Fruit fly (Drosophila melanogaster) whole organism, embryonic: ENCODE measurements around the gene dpr3.

Experiments used
- Aef1 ChIP-seq: fragments of 200-800 bp; sonication (Bioruptor generic); IDR thresholded peaks from 3 replicates; pipeline ENCODE4 v1.3.6; 2022; ENCODE audit warnings: missing biosample characterization, missing genetic modification characterization
- Atf-2 ChIP-seq: fragments of 200-800 bp; sonication (Bioruptor generic); optimal IDR thresholded peaks from 2 replicates; lab custom pipeline; 2016; ENCODE audit warnings: missing biosample characterization, missing genetic modification characterization
- B-H2 ChIP-seq: fragments of 200-800 bp; sonication (Bioruptor generic); optimal IDR thresholded peaks from 2 replicates; lab custom pipeline; 2018; ENCODE audit warnings: missing biosample characterization, mild to moderate bottlenecking, missing genetic modification characterization
- CG11695 ChIP-seq: fragments of 200-800 bp; sonication (Bioruptor generic); IDR thresholded peaks from 3 replicates; pipeline ENCODE4 v1.3.6; 2022; ENCODE audit warnings: missing biosample characterization, missing genetic modification characterization
- CG1233 ChIP-seq: fragments of 200-800 bp; sonication (Bioruptor generic); optimal IDR thresholded peaks from 4 replicates; lab custom pipeline; 2018; ENCODE audit warnings: missing biosample characterization, mild to moderate bottlenecking, missing genetic modification characterization
- CG12744 ChIP-seq: fragments of 200-800 bp; sonication (Bioruptor generic); optimal IDR thresholded peaks from 2 replicates; lab custom pipeline; 2016; ENCODE audit warnings: missing biosample characterization, missing genetic modification characterization
- CG17361 ChIP-seq: fragments of 200-800 bp; sonication (Bioruptor generic); IDR thresholded peaks from 3 replicates; pipeline ENCODE4 v1.3.6; 2022; ENCODE audit warnings: missing biosample characterization, missing genetic modification characterization
- CG18599 ChIP-seq: fragments of 200-800 bp; sonication (Bioruptor generic); optimal IDR thresholded peaks from 3 replicates; lab custom pipeline; 2017; ENCODE audit warnings: missing biosample characterization, missing genetic modification characterization, mild to moderate bottlenecking, moderate library complexity, missing genetic modification reagents
- CG18619 ChIP-seq: fragments of 200-800 bp; sonication (Bioruptor generic); optimal IDR thresholded peaks from 3 replicates; lab custom pipeline; 2017; ENCODE audit warnings: missing biosample characterization, mild to moderate bottlenecking, missing genetic modification characterization
- CG2889 ChIP-seq: fragments of 200-800 bp; sonication (Bioruptor generic); IDR thresholded peaks from 3 replicates; pipeline ENCODE4 v1.3.6; 2022; ENCODE audit warnings: missing biosample characterization, missing genetic modification characterization
- CG30403 ChIP-seq: fragments of 200-800 bp; sonication (Bioruptor generic); optimal IDR thresholded peaks from 3 replicates; lab custom pipeline; 2016; ENCODE audit warnings: missing biosample characterization, missing genetic modification characterization
- CG3163 ChIP-seq: fragments of 200-800 bp; sonication (Bioruptor generic); optimal IDR thresholded peaks from 3 replicates; lab custom pipeline; 2016; ENCODE audit warnings: missing biosample characterization, missing genetic modification characterization
- CG34376 ChIP-seq: fragments of 200-800 bp; sonication (Bioruptor generic); optimal IDR thresholded peaks from 2 replicates; lab custom pipeline; 2018; ENCODE audit warnings: missing biosample characterization, mild to moderate bottlenecking, missing genetic modification characterization
- CG4282 ChIP-seq: fragments of 200-800 bp; sonication (Bioruptor generic); optimal IDR thresholded peaks from 2 replicates; lab custom pipeline; 2016; ENCODE audit warnings: missing biosample characterization, missing genetic modification characterization
- CG6683 ChIP-seq: fragments of 200-800 bp; sonication (Bioruptor generic); optimal IDR thresholded peaks from 2 replicates; lab custom pipeline; 2017; ENCODE audit warnings: missing biosample characterization, mild to moderate bottlenecking, missing genetic modification characterization, missing genetic modification reagents
- CG6765 ChIP-seq: fragments of 200-800 bp; sonication (Bioruptor generic); optimal IDR thresholded peaks from 3 replicates; lab custom pipeline; 2017; ENCODE audit warnings: missing biosample characterization, mild to moderate bottlenecking, missing genetic modification characterization
- CG9215 ChIP-seq: fragments of 200-800 bp; sonication (Bioruptor generic); IDR thresholded peaks from 2 replicates; pipeline ENCODE4 v1.3.6; 2022; ENCODE audit warnings: missing biosample characterization, missing genetic modification characterization
- CTCF ChIP-seq: fragments of 200-800 bp; sonication (Bioruptor generic); optimal IDR thresholded peaks from 2 replicates; lab custom pipeline; 2017; ENCODE audit warnings: missing biosample characterization, mild to moderate bottlenecking, missing genetic modification characterization, moderate library complexity
- Dip3 ChIP-seq: fragments of 200-800 bp; sonication (Bioruptor generic); optimal IDR thresholded peaks from 3 replicates; lab custom pipeline; 2016; ENCODE audit warnings: missing biosample characterization, missing genetic modification characterization
- HLHmδ ChIP-seq: fragments of 200-800 bp; sonication (Bioruptor generic); optimal IDR thresholded peaks from 2 replicates; lab custom pipeline; 2018; ENCODE audit warnings: missing biosample characterization, mild to moderate bottlenecking, missing genetic modification characterization, moderate library complexity
- Lim3 ChIP-seq: fragments of 200-800 bp; sonication (Bioruptor generic); IDR thresholded peaks from 2 replicates; pipeline ENCODE4 v1.3.6; 2022; ENCODE audit warnings: missing biosample characterization, missing genetic modification characterization
- Mrtf ChIP-seq: fragments of 200-800 bp; sonication (Bioruptor generic); IDR thresholded peaks from 3 replicates; pipeline ENCODE4 v1.3.6; 2022; ENCODE audit warnings: missing biosample characterization, missing genetic modification characterization
- NC2α ChIP-seq: fragments of 200-800 bp; sonication (Bioruptor generic); optimal IDR thresholded peaks from 2 replicates; lab custom pipeline; 2016; ENCODE audit warnings: missing biosample characterization, missing genetic modification characterization
- NK7.1 ChIP-seq: fragments of 200-800 bp; sonication (Bioruptor generic); optimal IDR thresholded peaks from 3 replicates; lab custom pipeline; 2016; ENCODE audit warnings: missing biosample characterization, missing genetic modification characterization
- Nf-YC ChIP-seq: fragments of 200-800 bp; optimal IDR thresholded peaks from 3 replicates; lab custom pipeline; 2019; ENCODE audit warnings: missing biosample characterization, mild to moderate bottlenecking, missing genetic modification characterization, moderate library complexity
- Oli ChIP-seq: fragments of 200-800 bp; sonication (Bioruptor generic); optimal IDR thresholded peaks from 2 replicates; lab custom pipeline; 2018; ENCODE audit warnings: missing biosample characterization, mild to moderate bottlenecking, missing genetic modification characterization, moderate library complexity
- Ravus ChIP-seq: fragments of 200-800 bp; sonication (Bioruptor generic); IDR thresholded peaks from 2 replicates; pipeline ENCODE4 v1.3.6; 2022; ENCODE audit warnings: missing biosample characterization, missing genetic modification characterization
- Tbp ChIP-seq: fragments of >200 bp; optimal IDR thresholded peaks from 2 replicates; lab custom pipeline; 2018; ENCODE audit warnings: missing biosample characterization, missing genetic modification characterization
- az2 ChIP-seq: fragments of 200-800 bp; sonication (Bioruptor generic); optimal IDR thresholded peaks from 3 replicates; lab custom pipeline; 2016; ENCODE audit warnings: missing biosample characterization, missing genetic modification characterization
- bcd ChIP-seq: fragments of 200-800 bp; sonication (Bioruptor generic); optimal IDR thresholded peaks from 2 replicates; lab custom pipeline; 2017; ENCODE audit warnings: missing biosample characterization, mild to moderate bottlenecking, missing genetic modification characterization
- bsh ChIP-seq, 2 experiments: fragments of 200-800 bp; sonication (Bioruptor generic); optimal IDR thresholded peaks; 2 replicates each; lab custom pipeline; 2017 to 2018; ENCODE audit warnings: mild to moderate bottlenecking in 2 of 2, missing biosample characterization in 2 of 2, missing genetic modification characterization in 2 of 2, moderate library complexity in 1 of 2
- btn ChIP-seq: fragments of 200-800 bp; sonication (Bioruptor generic); optimal IDR thresholded peaks from 2 replicates; lab custom pipeline; 2016; ENCODE audit warnings: missing biosample characterization, missing genetic modification characterization
- caup ChIP-seq: fragments of 200-800 bp; sonication (Bioruptor generic); optimal IDR thresholded peaks from 3 replicates; lab custom pipeline; 2017; ENCODE audit warnings: missing biosample characterization, mild to moderate bottlenecking, missing genetic modification characterization, moderate library complexity; ENCODE audit not compliant: severe bottlenecking
- chinmo ChIP-seq: fragments of 200-800 bp; sonication (Bioruptor generic); IDR thresholded peaks from 4 replicates; pipeline ENCODE4 v1.3.6; 2022; ENCODE audit warnings: missing biosample characterization, missing genetic modification characterization; ENCODE audit not compliant: partially characterized antibody
- crp ChIP-seq, 2 experiments: fragments of 200-800 bp; sonication (Bioruptor generic); optimal IDR thresholded peaks; 2 replicates in 1 of 2; 3 replicates in 1 of 2; lab custom pipeline; 2017; ENCODE audit warnings: missing biosample characterization in 2 of 2, missing genetic modification characterization in 2 of 2, mild to moderate bottlenecking in 1 of 2, moderate library complexity in 1 of 2
- disco-r ChIP-seq: fragments of 200-800 bp; sonication (Bioruptor generic); optimal IDR thresholded peaks from 2 replicates; lab custom pipeline; 2016; ENCODE audit warnings: missing biosample characterization, missing genetic modification characterization
- dmrt99B ChIP-seq: fragments of 200-800 bp; sonication (Bioruptor generic); optimal IDR thresholded peaks from 2 replicates; lab custom pipeline; 2018; ENCODE audit warnings: missing biosample characterization, mild to moderate bottlenecking, missing genetic modification characterization, moderate library complexity
- en ChIP-seq: fragments of 200-800 bp; sonication (Bioruptor generic); optimal IDR thresholded peaks from 2 replicates; lab custom pipeline; 2016; ENCODE audit warnings: missing biosample characterization, missing genetic modification characterization
- grn ChIP-seq: fragments of 200-800 bp; sonication (Bioruptor generic); optimal IDR thresholded peaks from 3 replicates; lab custom pipeline; 2017; ENCODE audit warnings: missing biosample characterization, missing genetic modification characterization
- hb ChIP-seq: fragments of 200-800 bp; sonication (Bioruptor generic); IDR thresholded peaks from 3 replicates; pipeline ENCODE4 v1.3.6; 2022; ENCODE audit warnings: missing biosample characterization, missing genetic modification characterization; ENCODE audit not compliant: partially characterized antibody
- scrt ChIP-seq: fragments of 200-800 bp; sonication (Bioruptor generic); optimal IDR thresholded peaks from 2 replicates; lab custom pipeline; 2018; ENCODE audit warnings: missing biosample characterization, mild to moderate bottlenecking, missing genetic modification characterization, moderate library complexity
- seq ChIP-seq: fragments of 200-800 bp; sonication (Bioruptor generic); IDR thresholded peaks from 2 replicates; pipeline ENCODE4 v1.3.6; 2022; ENCODE audit warnings: missing biosample characterization, missing genetic modification characterization
- shn ChIP-seq: fragments of 200-800 bp; sonication (Bioruptor generic); optimal IDR thresholded peaks from 3 replicates; lab custom pipeline; 2016; ENCODE audit warnings: missing biosample characterization, missing genetic modification characterization
- so ChIP-seq: fragments of 200-800 bp; sonication (Bioruptor generic); IDR thresholded peaks from 3 replicates; pipeline ENCODE4 v1.3.6; 2022; ENCODE audit warnings: missing biosample characterization, missing genetic modification characterization
- sr ChIP-seq: fragments of 200-800 bp; sonication (Bioruptor generic); IDR thresholded peaks from 3 replicates; pipeline ENCODE4 v1.3.6; 2022; ENCODE audit warnings: missing biosample characterization, missing genetic modification characterization
- tx ChIP-seq: fragments of 200-800 bp; sonication (Bioruptor generic); optimal IDR thresholded peaks from 2 replicates; lab custom pipeline; 2016; ENCODE audit warnings: missing biosample characterization, missing genetic modification characterization
- unc-4 ChIP-seq: fragments of 200-800 bp; sonication (Bioruptor generic); IDR thresholded peaks from 2 replicates; pipeline ENCODE4 v1.3.6; 2022; ENCODE audit warnings: missing biosample characterization, missing genetic modification characterization; ENCODE audit not compliant: partially characterized antibody
- z ChIP-seq: fragments of 200-800 bp; sonication (Bioruptor generic); IDR thresholded peaks from 3 replicates; pipeline ENCODE4 v1.3.6; 2022; ENCODE audit warnings: missing biosample characterization, missing genetic modification characterization
- zen2 ChIP-seq: fragments of 200-800 bp; sonication (Bioruptor generic); IDR thresholded peaks from 3 replicates; pipeline ENCODE4 v1.3.6; 2022; ENCODE audit warnings: missing biosample characterization, missing genetic modification characterization; ENCODE audit not compliant: partially characterized antibody

The dpr3 gene

DNA sequence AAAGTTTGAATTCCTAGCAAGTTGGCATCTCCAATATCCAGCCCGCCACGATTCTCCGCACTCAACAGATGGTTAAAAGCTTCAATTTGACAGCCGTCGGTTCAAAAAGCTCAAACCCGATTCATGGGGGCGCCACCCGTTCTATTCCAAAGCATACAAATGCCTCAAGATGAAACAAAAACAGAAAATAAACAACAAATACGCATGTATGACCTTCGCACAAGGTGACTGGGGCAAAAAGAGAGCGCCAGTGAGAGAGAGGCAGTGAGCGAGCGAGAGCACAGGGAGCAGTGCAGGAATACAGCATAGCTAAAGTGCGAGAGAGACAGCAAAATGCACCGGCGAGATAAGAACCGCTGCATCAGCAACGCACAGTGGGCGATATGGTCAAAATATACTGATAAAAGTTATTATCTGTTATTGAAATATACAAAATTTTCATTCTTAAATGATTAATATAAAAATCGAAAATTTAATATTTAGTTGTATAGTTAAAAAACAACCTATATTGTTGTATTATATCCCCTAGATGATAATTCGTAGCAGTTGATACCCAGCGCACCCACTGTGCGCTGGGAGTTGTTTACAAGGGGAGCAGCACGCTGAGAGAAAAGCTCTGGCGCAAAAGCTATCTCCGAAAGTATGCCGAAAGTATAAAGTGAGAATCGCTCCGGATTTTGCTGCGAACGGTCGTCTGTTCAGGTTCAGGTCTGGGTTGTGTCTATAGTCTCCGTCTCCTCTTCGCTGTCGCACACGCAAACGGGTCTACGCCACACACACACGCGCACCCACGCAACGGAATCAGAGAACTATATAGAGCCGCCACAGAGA, 20.7 kb upstream of the dpr3 start, which contains the start of gene Glyp (continued):
- TF ChIP-seq CG18619 (GFP tag; lab: Kevin White, UChicago) (peak; percentile 98), CG30403 (peak; percentile 98), CG11695 (GFP tag; lab: Robert Waterston, UW) (peak; percentile 97), Lim3 (GFP tag; lab: Robert Waterston, UW) (peak; percentile 82), bsh (GFP tag; optimal IDR thresholded peaks at IDR 0.05; lab: Kevin White, UChicago) (peak; percentile 97 to 98), az2 (GFP tag; lab: Kevin White, UChicago) (peak; percentile 96), chinmo (GFP tag; lab: Robert Waterston, UW) (peak; percentile 100), CG6765 (peak; percentile 99), CG4282 (GFP tag; lab: Kevin White, UChicago) (peak; percentile 32), z (GFP tag; lab: Robert Waterston, UW) (no peak; the same call in 2 of the 3 replicates), tx (GFP tag; lab: Kevin White, UChicago) (peak; percentile 33), seq (GFP tag; lab: Robert Waterston, UW) (peak; percentile 94), CTCF (peak; percentile 97), Tbp (GFP tag; lab: Kevin White, UChicago) (no peak), NK7.1 (GFP tag; lab: Kevin White, UChicago) (no peak), unc-4 (GFP tag; lab: Robert Waterston, UW) (peak; percentile 22; the same call in 1 of the 2 replicates), NC2α (GFP tag; lab: Kevin White, UChicago) (peak; percentile 9), Atf-2 (GFP tag; lab: Kevin White, UChicago) (peak; percentile 62), caup (peak; percentile 98), CG17361 (GFP tag; lab: Robert Waterston, UW) (peak; percentile 98), CG1233 (GFP tag; lab: Kevin White, UChicago) (peak; percentile 96), zen2 (GFP tag; lab: Robert Waterston, UW) (0 out of 3 replicates have a peak, but pooled peaks have one; percentile 33), CG2889 (GFP tag; lab: Robert Waterston, UW) (peak; percentile 87; the same call in 2 of the 3 replicates), grn (peak; percentile 90), dmrt99B (tag; lab: Kevin White, UChicago) (peak; percentile 98), Ravus (GFP tag; lab: Robert Waterston, UW) (peak; percentile 85), CG34376 (peak; percentile 98), CG6683 (GFP tag; lab: Kevin White, UChicago) (peak; percentile 98), B-H2 (GFP tag; lab: Kevin White, UChicago) (peak; percentile 97), btn (GFP tag; lab: Kevin White, UChicago) (peak; percentile 65), CG12744 (GFP tag; lab: Kevin White, UChicago) (no peak), Nf-YC (peak; percentile 92), crp (GFP tag; optimal IDR thresholded peaks at IDR 0.05; lab: Kevin White, UChicago) (peak in 1 of 2 experiments; percentile 85), Mrtf (GFP tag; lab: Robert Waterston, UW) (peak; percentile 92), CG9215 (peak; percentile 95), HLHmδ (GFP tag; lab: Kevin White, UChicago) (peak; percentile 54), scrt (peak; percentile 97), CG18599 (GFP tag; lab: Kevin White, UChicago) (peak; percentile 99), bcd (GFP tag; lab: Kevin White, UChicago) (peak; percentile 98), so (peak; percentile 94), disco-r (GFP tag; lab: Kevin White, UChicago) (no peak), sr (GFP tag; lab: Robert Waterston, UW) (peak; percentile 61), en (no peak), Oli (peak; percentile 98), Dip3 (GFP tag; lab: Kevin White, UChicago) (peak; percentile 79), CG3163 (GFP tag; lab: Kevin White, UChicago) (peak; percentile 41), shn (peak; percentile 65), hb (GFP tag; lab: Robert Waterston, UW) (no peak), Aef1 (GFP tag; lab: Robert Waterston, UW) (peak; percentile 89)
